Fruit fly (Drosophila melanogaster) whole organism, embryonic: ENCODE measurements around the gene CG45066.

Source experiments
- Blimp-1 ChIP-seq: fragments of 200-800 bp; sonication (Bioruptor generic); optimal IDR thresholded peaks from 3 replicates; lab custom pipeline; 2018; ENCODE audit warnings: missing biosample characterization, missing genetic modification characterization, mild to moderate bottlenecking, moderate library complexity, missing genetic modification reagents
- C15 ChIP-seq: fragments of 200-800 bp; sonication (Bioruptor generic); IDR thresholded peaks from 3 replicates; pipeline ENCODE4 v1.3.6; 2022; ENCODE audit warnings: missing biosample characterization, missing genetic modification characterization
- CG10209 ChIP-seq: fragments of 200-800 bp; sonication (Bioruptor generic); optimal IDR thresholded peaks from 3 replicates; lab custom pipeline; 2017; ENCODE audit warnings: missing biosample characterization, mild to moderate bottlenecking, missing genetic modification characterization, missing genetic modification reagents
- CG1024 ChIP-seq: fragments of 200-800 bp; sonication (Bioruptor generic); IDR thresholded peaks from 2 replicates; pipeline ENCODE4 v1.3.6; 2022; ENCODE audit warnings: missing biosample characterization, missing genetic modification characterization
- CG10366 ChIP-seq: fragments of 200-800 bp; sonication (Bioruptor generic); IDR thresholded peaks from 2 replicates; pipeline ENCODE4 v1.3.6; 2022; ENCODE audit warnings: missing biosample characterization, missing genetic modification characterization
- CG10462 ChIP-seq: fragments of 200-800 bp; sonication (Bioruptor generic); optimal IDR thresholded peaks from 2 replicates; lab custom pipeline; 2016; ENCODE audit warnings: missing biosample characterization, missing genetic modification characterization
- CG12071 ChIP-seq: fragments of 200-800 bp; sonication (Bioruptor generic); optimal IDR thresholded peaks from 3 replicates; lab custom pipeline; 2018; ENCODE audit warnings: missing biosample characterization, mild to moderate bottlenecking, missing genetic modification characterization
- CG15073 ChIP-seq: fragments of 200-800 bp; sonication (Bioruptor generic); optimal IDR thresholded peaks from 2 replicates; lab custom pipeline; 2016; ENCODE audit warnings: missing biosample characterization, missing genetic modification characterization
- CG15479 ChIP-seq: fragments of 200-800 bp; sonication (Bioruptor generic); optimal IDR thresholded peaks from 3 replicates; lab custom pipeline; 2019; ENCODE audit warnings: missing biosample characterization, mild to moderate bottlenecking, missing genetic modification characterization, moderate library complexity
- CG16813 ChIP-seq: fragments of 200-800 bp; sonication (Bioruptor generic); IDR thresholded peaks from 3 replicates; pipeline ENCODE4 v1.3.6; 2022; ENCODE audit warnings: missing biosample characterization, missing genetic modification characterization; ENCODE audit not compliant: partially characterized antibody
- CG17612 ChIP-seq: fragments of 200-800 bp; sonication (Bioruptor generic); IDR thresholded peaks from 2 replicates; pipeline ENCODE4 v1.3.6; 2022; ENCODE audit warnings: missing biosample characterization, missing genetic modification characterization
- CG17912 ChIP-seq: fragments of 200-800 bp; sonication (Bioruptor generic); optimal IDR thresholded peaks from 2 replicates; lab custom pipeline; 2018; ENCODE audit warnings: missing biosample characterization, mild to moderate bottlenecking, missing genetic modification characterization
- CG18476 ChIP-seq: fragments of 200-800 bp; sonication (Bioruptor generic); optimal IDR thresholded peaks from 2 replicates; lab custom pipeline; 2016; ENCODE audit warnings: missing biosample characterization, mild to moderate bottlenecking, missing genetic modification characterization
- CG18764 ChIP-seq: fragments of 200-800 bp; sonication (Bioruptor generic); optimal IDR thresholded peaks from 3 replicates; lab custom pipeline; 2016; ENCODE audit warnings: missing biosample characterization, missing genetic modification characterization
- CG2889 ChIP-seq: fragments of 200-800 bp; sonication (Bioruptor generic); IDR thresholded peaks from 3 replicates; pipeline ENCODE4 v1.3.6; 2022; ENCODE audit warnings: missing biosample characterization, missing genetic modification characterization
- CG3281 ChIP-seq: fragments of 200-800 bp; sonication (Bioruptor generic); optimal IDR thresholded peaks from 3 replicates; lab custom pipeline; 2017; ENCODE audit warnings: missing biosample characterization, mild to moderate bottlenecking, missing genetic modification characterization
- CG34376 ChIP-seq: fragments of 200-800 bp; sonication (Bioruptor generic); optimal IDR thresholded peaks from 2 replicates; lab custom pipeline; 2018; ENCODE audit warnings: missing biosample characterization, mild to moderate bottlenecking, missing genetic modification characterization
- CG4282 ChIP-seq: fragments of 200-800 bp; sonication (Bioruptor generic); optimal IDR thresholded peaks from 2 replicates; lab custom pipeline; 2016; ENCODE audit warnings: missing biosample characterization, missing genetic modification characterization
- CG4820 ChIP-seq: fragments of 200-800 bp; sonication (Bioruptor generic); optimal IDR thresholded peaks from 3 replicates; lab custom pipeline; 2016; ENCODE audit warnings: missing biosample characterization, missing genetic modification characterization
- CG6654 ChIP-seq: fragments of 200-800 bp; sonication (Bioruptor generic); optimal IDR thresholded peaks from 2 replicates; lab custom pipeline; 2017; ENCODE audit warnings: missing biosample characterization, mild to moderate bottlenecking, missing genetic modification characterization
- CG6689 ChIP-seq: fragments of 200-800 bp; sonication (Bioruptor generic); IDR thresholded peaks from 2 replicates; pipeline ENCODE4 v1.3.6; 2022; ENCODE audit warnings: missing biosample characterization, missing genetic modification characterization
- CG6813 ChIP-seq: fragments of 200-800 bp; sonication (Bioruptor generic); optimal IDR thresholded peaks from 2 replicates; lab custom pipeline; 2017; ENCODE audit warnings: missing biosample characterization, missing genetic modification characterization, mild to moderate bottlenecking, moderate library complexity, missing genetic modification reagents
- CG7556 ChIP-seq: fragments of 200-800 bp; sonication (Bioruptor generic); optimal IDR thresholded peaks from 2 replicates; lab custom pipeline; 2017; ENCODE audit warnings: missing biosample characterization, mild to moderate bottlenecking, missing genetic modification characterization
- CG7745 ChIP-seq: fragments of 200-800 bp; sonication (Bioruptor generic); optimal IDR thresholded peaks from 2 replicates; lab custom pipeline; 2018; ENCODE audit warnings: missing biosample characterization, mild to moderate bottlenecking, missing genetic modification characterization, moderate library complexity
- CG8388 ChIP-seq: fragments of 200-800 bp; sonication (Bioruptor generic); optimal IDR thresholded peaks from 2 replicates; lab custom pipeline; 2019; ENCODE audit warnings: missing biosample characterization, mild to moderate bottlenecking, missing genetic modification characterization, moderate library complexity
- Doc3 ChIP-seq: fragments of 200-800 bp; sonication (Bioruptor generic); IDR thresholded peaks from 3 replicates; pipeline ENCODE4 v1.3.6; 2022; ENCODE audit warnings: missing biosample characterization, missing genetic modification characterization; ENCODE audit not compliant: partially characterized antibody
- HHEX ChIP-seq: fragments of 200-800 bp; sonication (Bioruptor generic); optimal IDR thresholded peaks from 3 replicates; lab custom pipeline; 2017; ENCODE audit warnings: missing biosample characterization, mild to moderate bottlenecking, missing genetic modification characterization, missing genetic modification reagents
- Hr78 ChIP-seq, 2 experiments: fragments of 200-800 bp in 1 of 2; fragments of >200 bp in 1 of 2; sonication (Bioruptor generic) in 1 of 2; optimal IDR thresholded peaks; 2 replicates each; lab custom pipeline; 2017 to 2019; ENCODE audit warnings: missing biosample characterization in 2 of 2, missing genetic modification characterization in 2 of 2, mild to moderate bottlenecking in 1 of 2, moderate library complexity in 1 of 2
- Myb ChIP-seq: fragments of 200-800 bp; sonication (Bioruptor generic); optimal IDR thresholded peaks from 2 replicates; lab custom pipeline; 2016; ENCODE audit warnings: missing biosample characterization, missing genetic modification characterization
- Nf-YA ChIP-seq: fragments of 200-800 bp; sonication (Bioruptor generic); IDR thresholded peaks from 2 replicates; pipeline ENCODE4 v1.3.6; 2022; ENCODE audit warnings: missing biosample characterization, missing genetic modification characterization
- Trl ChIP-seq, 3 experiments: fragments of >200 bp in 2 of 3; fragments of 200-800 bp in 1 of 3; sonication (Bioruptor generic) in 1 of 3; optimal IDR thresholded peaks; 2 replicates in 1 of 3; 3 replicates in 2 of 3; lab custom pipeline; 2016 to 2017; ENCODE audit warnings: missing biosample characterization in 1 of 3, missing genetic modification characterization in 1 of 3
- ap ChIP-seq: fragments of 200-800 bp; sonication (Bioruptor generic); IDR thresholded peaks from 2 replicates; pipeline ENCODE4 v1.3.6; 2022; ENCODE audit warnings: missing biosample characterization, missing genetic modification characterization
- br ChIP-seq: fragments of >200 bp; optimal IDR thresholded peaks from 2 replicates; lab custom pipeline; 2017
- caup ChIP-seq: fragments of 200-800 bp; sonication (Bioruptor generic); optimal IDR thresholded peaks from 3 replicates; lab custom pipeline; 2017; ENCODE audit warnings: missing biosample characterization, mild to moderate bottlenecking, missing genetic modification characterization, moderate library complexity; ENCODE audit not compliant: severe bottlenecking
- dm ChIP-seq: fragments of 200-800 bp; sonication (Bioruptor generic); optimal IDR thresholded peaks from 3 replicates; lab custom pipeline; 2016; ENCODE audit warnings: missing biosample characterization, missing genetic modification characterization
- ems ChIP-seq: fragments of 200-800 bp; sonication (Bioruptor generic); optimal IDR thresholded peaks from 3 replicates; lab custom pipeline; 2016; ENCODE audit warnings: missing biosample characterization, missing genetic modification characterization
- fd3F ChIP-seq: fragments of 200-800 bp; sonication (Bioruptor generic); optimal IDR thresholded peaks from 2 replicates; lab custom pipeline; 2018; ENCODE audit warnings: missing biosample characterization, mild to moderate bottlenecking, missing genetic modification characterization, moderate library complexity
- gsb-n ChIP-seq: fragments of 200-800 bp; sonication (Bioruptor generic); optimal IDR thresholded peaks from 3 replicates; lab custom pipeline; 2018; ENCODE audit warnings: missing biosample characterization, mild to moderate bottlenecking, missing genetic modification characterization
- ham ChIP-seq: fragments of 200-800 bp; sonication (Bioruptor generic); IDR thresholded peaks from 2 replicates; pipeline ENCODE4 v1.3.6; 2022; ENCODE audit warnings: missing biosample characterization, missing genetic modification characterization
- odd ChIP-seq: fragments of 200-800 bp; sonication (Bioruptor generic); optimal IDR thresholded peaks from 2 replicates; lab custom pipeline; 2017; ENCODE audit warnings: missing biosample characterization, mild to moderate bottlenecking, missing genetic modification characterization
- onecut ChIP-seq: fragments of 200-800 bp; sonication (Bioruptor generic); IDR thresholded peaks from 2 replicates; pipeline ENCODE4 v1.3.6; 2022; ENCODE audit warnings: missing biosample characterization, missing genetic modification characterization
- org-1 ChIP-seq: fragments of 200-800 bp; sonication (Bioruptor generic); optimal IDR thresholded peaks from 2 replicates; lab custom pipeline; 2017; ENCODE audit warnings: missing biosample characterization, missing genetic modification characterization
- rib ChIP-seq: fragments of 200-800 bp; sonication (Bioruptor generic); IDR thresholded peaks from 2 replicates; pipeline ENCODE4 v1.3.6; 2022; ENCODE audit warnings: missing biosample characterization, missing genetic modification characterization
- sc ChIP-seq, 3 experiments: fragments of >200 bp in 2 of 3; fragments of 200-800 bp in 1 of 3; sonication (Bioruptor generic) in 1 of 3; optimal IDR thresholded peaks; 2 replicates in 2 of 3; 3 replicates in 1 of 3; lab custom pipeline; 2017; ENCODE audit warnings: mild to moderate bottlenecking in 1 of 3, missing biosample characterization in 1 of 3, missing genetic modification characterization in 1 of 3, missing genetic modification reagents in 1 of 3
- sug ChIP-seq: fragments of 200-800 bp; optimal IDR thresholded peaks from 2 replicates; lab custom pipeline; 2019; ENCODE audit warnings: missing biosample characterization, mild to moderate bottlenecking, missing genetic modification characterization, moderate library complexity
- tup ChIP-seq: fragments of 200-800 bp; sonication (Bioruptor generic); optimal IDR thresholded peaks from 2 replicates; lab custom pipeline; 2016; ENCODE audit warnings: missing biosample characterization, mild to moderate bottlenecking, missing genetic modification characterization, moderate library complexity
- zen2 ChIP-seq: fragments of 200-800 bp; sonication (Bioruptor generic); IDR thresholded peaks from 3 replicates; pipeline ENCODE4 v1.3.6; 2022; ENCODE audit warnings: missing biosample characterization, missing genetic modification characterization; ENCODE audit not compliant: partially characterized antibody
- zf30C ChIP-seq: fragments of 200-800 bp; sonication (Bioruptor generic); optimal IDR thresholded peaks from 3 replicates; lab custom pipeline; 2018; ENCODE audit warnings: missing biosample characterization, mild to moderate bottlenecking, missing genetic modification characterization

CG45066 gene

dm6 chr3L:3090581-3091345 is 20.3 kb downstream of the CG45066 start (continued):
- TF ChIP-seq zf30C (GFP tag; lab: Kevin White, UChicago) (peak; percentile 46), CG15073 (GFP tag; lab: Kevin White, UChicago) (no peak), fd3F (GFP tag; lab: Kevin White, UChicago) (no peak), ham (no peak), CG6689 (GFP tag; lab: Robert Waterston, UW) (no peak), CG7556 (GFP tag; lab: Kevin White, UChicago) (peak; percentile 10), Nf-YA (GFP tag; lab: Robert Waterston, UW) (peak; percentile 69), CG17612 (GFP tag; lab: Robert Waterston, UW) (no peak), dm (GFP tag; lab: Kevin White, UChicago) (no peak), sc (optimal IDR thresholded peaks at IDR 0.05; lab: Kevin White, UChicago) (no peak), sc (GFP tag; optimal IDR thresholded peaks at IDR 0.05; lab: Kevin White, UChicago) (no peak), ems (peak; percentile 37), Trl (optimal IDR thresholded peaks at IDR 0.05; lab: Kevin White, UChicago) (peak in 1 of 2 experiments; percentile 27), Trl (GFP tag; optimal IDR thresholded peaks at IDR 0.05; lab: Kevin White, UChicago) (peak; percentile 42), CG18476 (GFP tag; lab: Kevin White, UChicago) (peak; percentile 5), sug (tag; lab: Kevin White, UChicago) (peak; percentile 28), CG7745 (tag; lab: Kevin White, UChicago) (peak; percentile 41), CG17912 (no peak), CG3281 (GFP tag; lab: Kevin White, UChicago) (no peak), Hr78 (GFP tag; optimal IDR thresholded peaks at IDR 0.05; lab: Kevin White, UChicago) (no peak), HHEX (GFP tag; lab: Kevin White, UChicago) (no peak), tup (no peak), onecut (GFP tag; lab: Robert Waterston, UW) (peak; percentile 40), zen2 (GFP tag; lab: Robert Waterston, UW) (peak; percentile 69; the same call in 2 of the 3 replicates), CG34376 (GFP tag; lab: Kevin White, UChicago) (peak; percentile 30), org-1 (GFP tag; lab: Kevin White, UChicago) (no peak), CG1024 (GFP tag; lab: Robert Waterston, UW) (peak; percentile 67), odd (GFP tag; lab: Kevin White, UChicago) (no peak), CG4282 (GFP tag; lab: Kevin White, UChicago) (no peak), gsb-n (tag; lab: Kevin White, UChicago) (peak; percentile 62), rib (GFP tag; lab: Robert Waterston, UW) (peak; percentile 51; the same call in 1 of the 2 replicates), CG18764 (peak; percentile 49), CG8388 (GFP tag; lab: Kevin White, UChicago) (peak; percentile 4), CG10366 (GFP tag; lab: Robert Waterston, UW) (peak; percentile 41; the same call in 1 of the 2 replicates), CG16813 (GFP tag; lab: Robert Waterston, UW) (no peak; the same call in 2 of the 3 replicates), CG4820 (GFP tag; lab: Kevin White, UChicago) (no peak), CG10462 (GFP tag; lab: Kevin White, UChicago) (no peak), CG6813 (GFP tag; lab: Kevin White, UChicago) (no peak), br (lab: Kevin White, UChicago) (no peak), CG2889 (GFP tag; lab: Robert Waterston, UW) (0 out of 3 replicates have a peak, but pooled peaks have one; percentile 24), CG15479 (no peak), ap (GFP tag; lab: Robert Waterston, UW) (no peak), Doc3 (GFP tag; lab: Robert Waterston, UW) (no peak), CG12071 (no peak), CG6654 (GFP tag; lab: Kevin White, UChicago) (no peak), CG10209 (peak; percentile 70), C15 (GFP tag; lab: Robert Waterston, UW) (no peak), Blimp-1 (GFP tag; lab: Kevin White, UChicago) (peak; percentile 48), caup (GFP tag; lab: Kevin White, UChicago) (peak; percentile 49), Myb (no peak)
